Worm (Caenorhabditis elegans): Measurements from ENCODE around the gene tat-4.

- TF ChIP-seq nhr-28 (tag; optimal IDR thresholded peaks at IDR 0.05), result no peak
- TF ChIP-seq lin-39 (tag; optimal IDR thresholded peaks at IDR 0.05), result no peak
- TF ChIP-seq unc-130 (tag; optimal IDR thresholded peaks at IDR 0.05), result no peak
- no peak for TF ChIP-seq hpl-2 (GFP tag; optimal IDR thresholded peaks at IDR 0.05)
These were observed 36.8 kb downstream of the tat-4 start for ce11 chrII:6207252-6207651.

All from whole organism, L1 larva.